Fruit fly (Drosophila melanogaster) whole organism, embryonic: ENCODE data around the gene jim.

Source experiments
- CG11456 ChIP-seq: fragments of 200-800 bp; sonication (Bioruptor generic); IDR thresholded peaks from 3 replicates; pipeline ENCODE4 v1.3.6; 2022; ENCODE audit warnings: missing biosample characterization, missing genetic modification characterization
- CG9797 ChIP-seq: fragments of 200-800 bp; sonication (Bioruptor generic); optimal IDR thresholded peaks from 3 replicates; lab custom pipeline; 2018; ENCODE audit warnings: missing biosample characterization, mild to moderate bottlenecking, missing genetic modification characterization
- Jarid2 ChIP-seq: fragments of 200-800 bp; sonication (Bioruptor generic); optimal IDR thresholded peaks from 3 replicates; lab custom pipeline; 2017; ENCODE audit warnings: mild to moderate bottlenecking, missing biosample characterization, missing genetic modification reagents, missing genetic modification characterization
- gem ChIP-seq: fragments of 200-800 bp; sonication (Bioruptor generic); optimal IDR thresholded peaks from 2 replicates; lab custom pipeline; 2019; ENCODE audit warnings: missing biosample characterization, mild to moderate bottlenecking, missing genetic modification characterization, moderate library complexity
- unpg ChIP-seq: fragments of 200-800 bp; sonication (Bioruptor generic); optimal IDR thresholded peaks from 3 replicates; lab custom pipeline; 2018; ENCODE audit warnings: missing biosample characterization, mild to moderate bottlenecking, missing genetic modification characterization, moderate library complexity

- TF ChIP-seq Jarid2 (GFP tag; lab: Kevin White, UChicago) (peak; percentile 55), CG11456 (GFP tag; lab: Robert Waterston, UW) (peak; percentile 85), CG9797 (GFP tag; lab: Kevin White, UChicago) (peak; percentile 54), gem (tag; lab: Kevin White, UChicago) (peak; percentile 85), unpg (GFP tag; lab: Kevin White, UChicago) (peak; percentile 67)
Observed at dm6 chr3L:22741389-22742120, 93.4 kb downstream of the jim start, which contains the start of gene CG7369.
